Fruit fly (Drosophila melanogaster): Measurements from ENCODE around the gene CG9682.
A peak's percentile ranks its signal among the peaks of the same experiment; 100 is the strongest.

The CG9682 gene

DNA sequence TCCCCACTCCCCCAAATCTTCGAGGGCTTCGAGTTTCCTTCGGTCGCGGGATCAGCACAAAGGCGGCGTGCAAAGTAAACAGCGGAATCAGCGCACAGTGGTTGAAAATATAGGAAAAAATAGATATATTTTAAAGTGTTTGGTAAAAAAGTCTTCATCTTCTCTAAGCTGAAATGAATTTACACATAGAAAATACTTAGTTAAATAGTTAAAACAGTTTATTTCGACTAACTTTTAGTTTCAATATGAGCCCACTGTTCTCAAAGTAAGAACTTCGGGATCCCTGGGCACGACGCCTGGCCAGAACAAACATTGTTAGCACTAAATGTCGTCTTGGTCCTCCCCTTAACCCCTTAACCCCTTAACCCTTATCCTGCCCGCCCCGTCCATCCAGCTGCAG, 11.1 kb downstream of the CG9682 start:
- TF ChIP-seq gl (tag; optimal IDR thresholded peaks at IDR 0.05) = peak; percentile 96
- TF ChIP-seq Pif1B (GFP tag; optimal IDR thresholded peaks at IDR 0.05) = peak; percentile 93
- TF ChIP-seq CG4496 (GFP tag; IDR thresholded peaks at IDR 0.05) = peak; percentile 85
- peak; percentile 98 for TF ChIP-seq CG15710 (tag; optimal IDR thresholded peaks at IDR 0.05)
- TF ChIP-seq fd96Ca (GFP tag; IDR thresholded peaks at IDR 0.05) = peak; percentile 86
- no peak for TF ChIP-seq CG10348 (GFP tag; IDR thresholded peaks at IDR 0.05)
- TF ChIP-seq EcR (GFP tag; optimal IDR thresholded peaks at IDR 0.05) = peak; percentile 73
- peak; percentile 88 for TF ChIP-seq Pif1A (GFP tag; optimal IDR thresholded peaks at IDR 0.05)
- TF ChIP-seq CG14655 (GFP tag; optimal IDR thresholded peaks at IDR 0.05) = peak; percentile 91
- peak; percentile 96 for TF ChIP-seq CG13204 (GFP tag; optimal IDR thresholded peaks at IDR 0.05)
- TF ChIP-seq CG34367 (tag; optimal IDR thresholded peaks at IDR 0.05) = peak; percentile 97
- TF ChIP-seq rn (GFP tag; IDR thresholded peaks at IDR 0.05) = 0 out of 2 replicates have a peak, but pooled peaks have one; percentile 24
- TF ChIP-seq Ets98B (GFP tag; IDR thresholded peaks at IDR 0.05) = peak; percentile 40; the same call in 1 of the 2 replicates
- TF ChIP-seq CG12605 (GFP tag; IDR thresholded peaks at IDR 0.05) = peak; percentile 90
- peak; percentile 98 for TF ChIP-seq CG8159 (tag; optimal IDR thresholded peaks at IDR 0.05)
- TF ChIP-seq CG9948 (tag; optimal IDR thresholded peaks at IDR 0.05) = peak; percentile 98
- TF ChIP-seq D1 (tag; optimal IDR thresholded peaks at IDR 0.05) = peak; percentile 96
- peak; percentile 91 for TF ChIP-seq Snoo (tag; optimal IDR thresholded peaks at IDR 0.05)
- TF ChIP-seq CG8301 (tag; optimal IDR thresholded peaks at IDR 0.05) = peak; percentile 81
- peak; percentile 98 for TF ChIP-seq CG17806 (tag; optimal IDR thresholded peaks at IDR 0.05)
- TF ChIP-seq CG32121 (GFP tag; IDR thresholded peaks at IDR 0.05) = no peak

DNA sequence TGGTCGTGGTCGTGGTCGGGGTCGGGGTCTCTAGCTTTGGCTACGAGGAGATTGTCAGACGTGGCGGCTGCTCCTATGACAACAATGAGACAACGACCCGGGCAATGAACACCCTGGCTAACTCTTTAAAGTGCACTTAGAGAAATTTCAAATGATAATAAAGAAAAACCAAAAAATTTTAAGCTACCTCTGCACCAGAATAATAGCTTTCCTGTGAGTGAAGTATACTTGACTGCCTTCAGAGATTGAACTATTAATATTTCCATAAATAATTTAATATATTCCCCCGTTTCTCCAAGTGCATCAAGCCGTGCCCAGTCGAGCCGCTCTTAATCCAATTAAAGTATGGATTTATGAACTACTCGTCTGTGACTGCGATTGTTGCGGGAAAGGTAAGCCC, 13.0 kb downstream of the CG9682 start:
- TF ChIP-seq CG12605 (GFP tag; IDR thresholded peaks at IDR 0.05) = no peak
- peak; percentile 55; the same call in 1 of the 3 replicates for TF ChIP-seq fd96Ca (GFP tag; IDR thresholded peaks at IDR 0.05)
- peak; percentile 66; the same call in 2 of the 3 replicates for TF ChIP-seq CG4496 (GFP tag; IDR thresholded peaks at IDR 0.05)
- TF ChIP-seq Pif1A (GFP tag; optimal IDR thresholded peaks at IDR 0.05) = peak; percentile 74
- TF ChIP-seq CG14655 (GFP tag; optimal IDR thresholded peaks at IDR 0.05) = peak; percentile 45
- peak; percentile 56 for TF ChIP-seq CG17806 (tag; optimal IDR thresholded peaks at IDR 0.05)
- peak; percentile 56 for TF ChIP-seq Snoo (tag; optimal IDR thresholded peaks at IDR 0.05)
- TF ChIP-seq rn (GFP tag; IDR thresholded peaks at IDR 0.05) = 0 out of 2 replicates have a peak, but pooled peaks have one; percentile 31
- peak; percentile 31 for TF ChIP-seq CG8301 (tag; optimal IDR thresholded peaks at IDR 0.05)
- peak; percentile 52 for TF ChIP-seq CG34367 (tag; optimal IDR thresholded peaks at IDR 0.05)
- TF ChIP-seq CG32121 (GFP tag; IDR thresholded peaks at IDR 0.05) = peak; percentile 34; the same call in 1 of the 2 replicates
- peak; percentile 64 for TF ChIP-seq CG9948 (tag; optimal IDR thresholded peaks at IDR 0.05)
- peak; percentile 8 for TF ChIP-seq CG13204 (GFP tag; optimal IDR thresholded peaks at IDR 0.05)
- TF ChIP-seq D1 (tag; optimal IDR thresholded peaks at IDR 0.05) = no peak
- no peak for TF ChIP-seq gl (tag; optimal IDR thresholded peaks at IDR 0.05)
- no peak for TF ChIP-seq CG10348 (GFP tag; IDR thresholded peaks at IDR 0.05)
- TF ChIP-seq Pif1B (GFP tag; optimal IDR thresholded peaks at IDR 0.05) = peak; percentile 70
- peak; percentile 14; the same call in 1 of the 2 replicates for TF ChIP-seq Ets98B (GFP tag; IDR thresholded peaks at IDR 0.05)
- peak; percentile 67 for TF ChIP-seq CG15710 (tag; optimal IDR thresholded peaks at IDR 0.05)
- TF ChIP-seq EcR (GFP tag; optimal IDR thresholded peaks at IDR 0.05) = no peak
- TF ChIP-seq CG8159 (tag; optimal IDR thresholded peaks at IDR 0.05) = peak; percentile 58

DNA sequence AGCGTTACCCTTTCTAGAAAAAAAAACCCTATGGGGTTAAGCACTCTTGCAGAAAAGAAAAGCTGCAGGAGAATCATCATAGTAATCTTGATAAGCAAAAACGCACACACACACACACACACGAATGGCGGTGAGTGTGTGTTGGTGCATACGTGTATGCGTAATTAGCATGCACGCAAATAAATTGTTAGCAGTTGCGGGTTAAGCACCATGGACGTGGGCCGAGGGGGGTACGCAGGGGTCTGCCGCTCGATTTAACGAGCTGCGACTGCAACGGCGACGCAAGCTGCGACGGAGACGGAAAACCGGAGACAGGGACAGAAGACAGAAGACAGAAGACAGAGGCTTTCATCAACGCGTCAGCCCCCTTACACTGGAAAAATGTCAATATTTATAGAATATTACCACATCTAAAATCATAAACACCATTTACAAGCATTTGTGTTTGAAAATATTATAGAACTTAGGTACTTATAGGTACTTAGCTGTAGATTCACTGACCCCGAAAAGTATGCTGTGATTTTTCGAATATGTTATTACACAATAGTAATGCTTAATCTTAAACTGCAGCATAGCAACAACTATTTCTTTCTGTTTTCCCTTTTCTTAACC, 14.0 kb downstream of the CG9682 start:
- TF ChIP-seq gl (tag; optimal IDR thresholded peaks at IDR 0.05) (no peak), CG9948 (tag; optimal IDR thresholded peaks at IDR 0.05) (peak; percentile 73), EcR (GFP tag; optimal IDR thresholded peaks at IDR 0.05) (peak; percentile 65), CG32121 (GFP tag; IDR thresholded peaks at IDR 0.05) (no peak), CG8159 (tag; optimal IDR thresholded peaks at IDR 0.05) (peak; percentile 51), CG34367 (tag; optimal IDR thresholded peaks at IDR 0.05) (peak; percentile 67), fd96Ca (GFP tag; IDR thresholded peaks at IDR 0.05) (peak; percentile 20; the same call in 1 of the 3 replicates), Pif1B (GFP tag; optimal IDR thresholded peaks at IDR 0.05) (no peak), CG17806 (tag; optimal IDR thresholded peaks at IDR 0.05) (peak; percentile 74), CG4496 (GFP tag; IDR thresholded peaks at IDR 0.05) (peak; percentile 68; the same call in 2 of the 3 replicates), rn (GFP tag; IDR thresholded peaks at IDR 0.05) (0 out of 2 replicates have a peak, but pooled peaks have one; percentile 15), CG14655 (GFP tag; optimal IDR thresholded peaks at IDR 0.05) (no peak), D1 (tag; optimal IDR thresholded peaks at IDR 0.05) (no peak), Pif1A (GFP tag; optimal IDR thresholded peaks at IDR 0.05) (no peak), CG8301 (tag; optimal IDR thresholded peaks at IDR 0.05) (no peak), CG15710 (tag; optimal IDR thresholded peaks at IDR 0.05) (peak; percentile 41), Snoo (tag; optimal IDR thresholded peaks at IDR 0.05) (no peak), CG12605 (GFP tag; IDR thresholded peaks at IDR 0.05) (peak; percentile 25; the same call in 1 of the 2 replicates), CG10348 (GFP tag; IDR thresholded peaks at IDR 0.05) (no peak), CG13204 (GFP tag; optimal IDR thresholded peaks at IDR 0.05) (peak; percentile 58), Ets98B (GFP tag; IDR thresholded peaks at IDR 0.05) (no peak; the same call in 1 of the 2 replicates)

DNA sequence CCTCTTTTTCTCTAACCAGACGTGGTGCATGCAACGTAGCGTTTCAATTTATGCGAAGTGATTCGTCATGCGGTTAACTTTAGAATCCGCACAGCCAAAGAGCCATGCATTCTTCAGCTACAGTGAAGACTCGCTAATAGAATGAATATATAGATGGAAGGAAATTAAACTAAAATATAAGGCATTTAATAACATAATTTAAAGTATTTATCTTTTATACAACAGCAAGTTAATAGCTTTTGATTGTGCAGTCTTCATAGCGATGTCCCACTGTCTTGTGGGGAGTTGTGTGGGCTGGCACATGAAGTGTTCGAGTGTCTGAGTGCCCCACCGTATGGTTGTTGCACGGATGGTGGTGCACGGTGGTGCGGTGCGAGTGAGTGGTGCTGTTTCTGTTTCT, 14.7 kb downstream of the CG9682 start:
- TF ChIP-seq gl (tag; optimal IDR thresholded peaks at IDR 0.05) = peak; percentile 94
- TF ChIP-seq EcR (GFP tag; optimal IDR thresholded peaks at IDR 0.05) = peak; percentile 39
- TF ChIP-seq rn (GFP tag; IDR thresholded peaks at IDR 0.05) = peak; percentile 94
- TF ChIP-seq Pif1B (GFP tag; optimal IDR thresholded peaks at IDR 0.05) = peak; percentile 90
- peak; percentile 97 for TF ChIP-seq Ets98B (GFP tag; IDR thresholded peaks at IDR 0.05)
- TF ChIP-seq CG34367 (tag; optimal IDR thresholded peaks at IDR 0.05) = peak; percentile 98
- TF ChIP-seq CG15710 (tag; optimal IDR thresholded peaks at IDR 0.05) = peak; percentile 99
- TF ChIP-seq fd96Ca (GFP tag; IDR thresholded peaks at IDR 0.05) = peak; percentile 96
- TF ChIP-seq CG32121 (GFP tag; IDR thresholded peaks at IDR 0.05) = peak; percentile 95
- TF ChIP-seq CG10348 (GFP tag; IDR thresholded peaks at IDR 0.05) = peak; percentile 85
- TF ChIP-seq CG8301 (tag; optimal IDR thresholded peaks at IDR 0.05) = peak; percentile 92
- peak; percentile 91 for TF ChIP-seq D1 (tag; optimal IDR thresholded peaks at IDR 0.05)
- peak; percentile 96 for TF ChIP-seq CG9948 (tag; optimal IDR thresholded peaks at IDR 0.05)
- TF ChIP-seq CG8159 (tag; optimal IDR thresholded peaks at IDR 0.05) = peak; percentile 94
- TF ChIP-seq Pif1A (GFP tag; optimal IDR thresholded peaks at IDR 0.05) = peak; percentile 93
- TF ChIP-seq CG17806 (tag; optimal IDR thresholded peaks at IDR 0.05) = peak; percentile 97
- TF ChIP-seq CG13204 (GFP tag; optimal IDR thresholded peaks at IDR 0.05) = peak; percentile 96
- TF ChIP-seq CG14655 (GFP tag; optimal IDR thresholded peaks at IDR 0.05) = peak; percentile 94
- TF ChIP-seq Snoo (tag; optimal IDR thresholded peaks at IDR 0.05) = peak; percentile 65
- TF ChIP-seq CG4496 (GFP tag; IDR thresholded peaks at IDR 0.05) = peak; percentile 99
- TF ChIP-seq CG12605 (GFP tag; IDR thresholded peaks at IDR 0.05) = peak; percentile 97

Measured in whole organism, pupa.